Fruit fly (Drosophila melanogaster) whole organism, embryonic: ENCODE data around the gene tmod.

Experiments
- Adf1 ChIP-seq: fragments of 200-800 bp; sonication (Bioruptor generic); IDR thresholded peaks from 2 replicates; pipeline ENCODE4 v1.3.6; 2022; ENCODE audit warnings: missing biosample characterization, missing genetic modification characterization
- CG10543 ChIP-seq: fragments of 200-800 bp; sonication (Bioruptor generic); optimal IDR thresholded peaks from 3 replicates; lab custom pipeline; 2017; ENCODE audit warnings: missing biosample characterization, mild to moderate bottlenecking, missing genetic modification characterization, moderate library complexity
- CG10565 ChIP-seq: fragments of 200-800 bp; sonication (Bioruptor generic); optimal IDR thresholded peaks from 3 replicates; lab custom pipeline; 2016; ENCODE audit warnings: missing biosample characterization, mild to moderate bottlenecking, missing genetic modification characterization
- CG11093 ChIP-seq: fragments of 200-800 bp; sonication (Bioruptor generic); IDR thresholded peaks from 3 replicates; pipeline ENCODE4 v1.3.6; 2022; ENCODE audit warnings: missing biosample characterization, missing genetic modification characterization
- CG12219 ChIP-seq: fragments of 200-800 bp; sonication (Bioruptor generic); optimal IDR thresholded peaks from 3 replicates; lab custom pipeline; 2018; ENCODE audit warnings: missing biosample characterization, mild to moderate bottlenecking, missing genetic modification characterization
- CG12769 ChIP-seq: fragments of 200-800 bp; sonication (Bioruptor generic); optimal IDR thresholded peaks from 2 replicates; lab custom pipeline; 2019; ENCODE audit warnings: missing biosample characterization, mild to moderate bottlenecking, missing genetic modification characterization, moderate library complexity
- CG13123 ChIP-seq: fragments of 200-800 bp; sonication (Bioruptor generic); optimal IDR thresholded peaks from 2 replicates; lab custom pipeline; 2016; ENCODE audit warnings: missing biosample characterization, missing genetic modification characterization
- CG13296 ChIP-seq: fragments of 200-800 bp; sonication (Bioruptor generic); optimal IDR thresholded peaks from 3 replicates; lab custom pipeline; 2018; ENCODE audit warnings: missing biosample characterization, mild to moderate bottlenecking, missing genetic modification characterization
- CG14014 ChIP-seq: fragments of 200-800 bp; sonication (Bioruptor generic); IDR thresholded peaks from 2 replicates; pipeline ENCODE4 v1.3.6; 2022; ENCODE audit warnings: missing biosample characterization, missing genetic modification characterization
- CG16815 ChIP-seq: fragments of 200-800 bp; sonication (Bioruptor generic); optimal IDR thresholded peaks from 3 replicates; lab custom pipeline; 2017; ENCODE audit warnings: missing biosample characterization, mild to moderate bottlenecking, missing genetic modification characterization
- CG17361 ChIP-seq: fragments of 200-800 bp; sonication (Bioruptor generic); IDR thresholded peaks from 3 replicates; pipeline ENCODE4 v1.3.6; 2022; ENCODE audit warnings: missing biosample characterization, missing genetic modification characterization
- CG18599 ChIP-seq: fragments of 200-800 bp; sonication (Bioruptor generic); optimal IDR thresholded peaks from 3 replicates; lab custom pipeline; 2017; ENCODE audit warnings: missing biosample characterization, missing genetic modification characterization, mild to moderate bottlenecking, moderate library complexity, missing genetic modification reagents
- CG2678 ChIP-seq: fragments of 200-800 bp; sonication (Bioruptor generic); optimal IDR thresholded peaks from 3 replicates; lab custom pipeline; 2019; ENCODE audit warnings: missing biosample characterization, mild to moderate bottlenecking, missing genetic modification characterization, moderate library complexity
- CG3065 ChIP-seq: fragments of 200-800 bp; sonication (Bioruptor generic); optimal IDR thresholded peaks from 2 replicates; lab custom pipeline; 2016; ENCODE audit warnings: missing biosample characterization, missing genetic modification characterization
- CG32772 ChIP-seq: fragments of 200-800 bp; sonication (Bioruptor generic); IDR thresholded peaks from 2 replicates; pipeline ENCODE4 v1.3.6; 2022; ENCODE audit warnings: missing biosample characterization, missing genetic modification characterization
- CG3281 ChIP-seq: fragments of 200-800 bp; sonication (Bioruptor generic); optimal IDR thresholded peaks from 3 replicates; lab custom pipeline; 2017; ENCODE audit warnings: missing biosample characterization, mild to moderate bottlenecking, missing genetic modification characterization
- CG33213 ChIP-seq: fragments of 200-800 bp; sonication (Bioruptor generic); optimal IDR thresholded peaks from 3 replicates; lab custom pipeline; 2016; ENCODE audit warnings: missing biosample characterization, missing genetic modification characterization
- CG3726 ChIP-seq: fragments of 200-800 bp; sonication (Bioruptor generic); IDR thresholded peaks from 3 replicates; pipeline ENCODE4, ENCODE4 v1.3.6; 2022; ENCODE audit warnings: missing biosample characterization, missing genetic modification characterization
- CG4282 ChIP-seq: fragments of 200-800 bp; sonication (Bioruptor generic); optimal IDR thresholded peaks from 2 replicates; lab custom pipeline; 2016; ENCODE audit warnings: missing biosample characterization, missing genetic modification characterization
- CG4424 ChIP-seq: fragments of 200-800 bp; sonication (Bioruptor generic); optimal IDR thresholded peaks from 3 replicates; lab custom pipeline; 2016; ENCODE audit warnings: missing biosample characterization, missing genetic modification characterization
- CG5953 ChIP-seq: fragments of 200-800 bp; sonication (Bioruptor generic); IDR thresholded peaks from 2 replicates; pipeline ENCODE4 v1.3.6; 2022; ENCODE audit warnings: missing biosample characterization, missing genetic modification characterization
- CG6765 ChIP-seq: fragments of 200-800 bp; sonication (Bioruptor generic); optimal IDR thresholded peaks from 3 replicates; lab custom pipeline; 2017; ENCODE audit warnings: missing biosample characterization, mild to moderate bottlenecking, missing genetic modification characterization
- CG7357 ChIP-seq: fragments of 200-800 bp; sonication (Bioruptor generic); IDR thresholded peaks from 3 replicates; pipeline ENCODE4 v1.3.6; 2022; ENCODE audit warnings: missing biosample characterization, missing genetic modification characterization
- CG7745 ChIP-seq: fragments of 200-800 bp; sonication (Bioruptor generic); optimal IDR thresholded peaks from 2 replicates; lab custom pipeline; 2018; ENCODE audit warnings: missing biosample characterization, mild to moderate bottlenecking, missing genetic modification characterization, moderate library complexity
- CG8290 ChIP-seq, 3 experiments: fragments of 200-800 bp; sonication (Bioruptor generic); optimal IDR thresholded peaks; 2 replicates each; lab custom pipeline; 2016 to 2019; ENCODE audit warnings: missing biosample characterization in 3 of 3, missing genetic modification characterization in 3 of 3, mild to moderate bottlenecking in 2 of 3, moderate library complexity in 1 of 3
- CG8924 ChIP-seq: fragments of 200-800 bp; optimal IDR thresholded peaks from 3 replicates; lab custom pipeline; 2019; ENCODE audit warnings: missing biosample characterization, mild to moderate bottlenecking, missing genetic modification characterization, moderate library complexity
- CG9817 ChIP-seq: fragments of 200-800 bp; sonication (Bioruptor generic); optimal IDR thresholded peaks from 2 replicates; lab custom pipeline; 2018; ENCODE audit warnings: missing biosample characterization, mild to moderate bottlenecking, missing genetic modification characterization, moderate library complexity
- Camta ChIP-seq: fragments of 200-800 bp; sonication (Bioruptor generic); optimal IDR thresholded peaks from 2 replicates; lab custom pipeline; 2016; ENCODE audit warnings: missing biosample characterization, missing genetic modification characterization
- Chrac-16 ChIP-seq: fragments of 200-800 bp; sonication (Bioruptor generic); optimal IDR thresholded peaks from 3 replicates; lab custom pipeline; 2016; ENCODE audit warnings: missing biosample characterization, missing genetic modification characterization
- D ChIP-seq, 2 experiments: fragments of 200-800 bp in 1 of 2; fragments of >200 bp in 1 of 2; sonication (Bioruptor generic) in 1 of 2; optimal IDR thresholded peaks; 2 replicates in 1 of 2; 3 replicates in 1 of 2; lab custom pipeline; 2017; ENCODE audit warnings: mild to moderate bottlenecking in 1 of 2, missing biosample characterization in 1 of 2, missing genetic modification characterization in 1 of 2, missing genetic modification reagents in 1 of 2
- Dad ChIP-seq: fragments of 200-800 bp; sonication (Bioruptor generic); optimal IDR thresholded peaks from 3 replicates; lab custom pipeline; 2016; ENCODE audit warnings: missing biosample characterization, missing genetic modification characterization
- Dp ChIP-seq: fragments of 200-800 bp; sonication (Bioruptor generic); optimal IDR thresholded peaks from 2 replicates; lab custom pipeline; 2018; ENCODE audit warnings: missing biosample characterization, mild to moderate bottlenecking, missing genetic modification characterization, moderate library complexity
- Jarid2 ChIP-seq: fragments of 200-800 bp; sonication (Bioruptor generic); optimal IDR thresholded peaks from 3 replicates; lab custom pipeline; 2017; ENCODE audit warnings: mild to moderate bottlenecking, missing biosample characterization, missing genetic modification reagents, missing genetic modification characterization
- Meics ChIP-seq: fragments of 200-800 bp; sonication (Bioruptor generic); optimal IDR thresholded peaks from 2 replicates; lab custom pipeline; 2017; ENCODE audit warnings: missing biosample characterization, mild to moderate bottlenecking, missing genetic modification characterization
- Ravus ChIP-seq: fragments of 200-800 bp; sonication (Bioruptor generic); IDR thresholded peaks from 2 replicates; pipeline ENCODE4 v1.3.6; 2022; ENCODE audit warnings: missing biosample characterization, missing genetic modification characterization
- Tbp ChIP-seq: fragments of >200 bp; optimal IDR thresholded peaks from 2 replicates; lab custom pipeline; 2018; ENCODE audit warnings: missing biosample characterization, missing genetic modification characterization
- bsh ChIP-seq, 2 experiments: fragments of 200-800 bp; sonication (Bioruptor generic); optimal IDR thresholded peaks; 2 replicates each; lab custom pipeline; 2017 to 2018; ENCODE audit warnings: mild to moderate bottlenecking in 2 of 2, missing biosample characterization in 2 of 2, missing genetic modification characterization in 2 of 2, moderate library complexity in 1 of 2
- gcm ChIP-seq: fragments of 200-800 bp; sonication (Bioruptor generic); optimal IDR thresholded peaks from 2 replicates; lab custom pipeline; 2019; ENCODE audit warnings: missing biosample characterization, mild to moderate bottlenecking, missing genetic modification characterization, moderate library complexity
- hbn ChIP-seq: fragments of 200-800 bp; sonication (Bioruptor generic); IDR thresholded peaks from 2 replicates; pipeline ENCODE4 v1.3.6; 2022; ENCODE audit warnings: missing biosample characterization, missing genetic modification characterization; ENCODE audit not compliant: partially characterized antibody
- lab ChIP-seq: fragments of 200-800 bp; sonication (Bioruptor generic); optimal IDR thresholded peaks from 3 replicates; lab custom pipeline; 2017; ENCODE audit warnings: missing biosample characterization, missing genetic modification characterization, mild to moderate bottlenecking, moderate library complexity, missing genetic modification reagents
- lola ChIP-seq, 3 experiments: fragments of >200 bp in 2 of 3; fragments of 200-800 bp in 1 of 3; sonication (Bioruptor generic) in 1 of 3; optimal IDR thresholded peaks; 2 replicates each; lab custom pipeline; 2017 to 2019; ENCODE audit warnings: missing biosample characterization in 3 of 3, missing genetic modification characterization in 3 of 3, mild to moderate bottlenecking in 1 of 3, moderate library complexity in 1 of 3
- lov ChIP-seq, 2 experiments: fragments of 200-800 bp in 1 of 2; fragments of >200 bp in 1 of 2; sonication (Bioruptor generic) in 1 of 2; IDR thresholded peaks in 1 of 2; optimal IDR thresholded peaks in 1 of 2; 2 replicates in 1 of 2; 3 replicates in 1 of 2; pipeline versions ENCODE4 v1.3.6 to Lab custom; 2017 to 2022; ENCODE audit warnings: missing biosample characterization in 1 of 2, missing genetic modification characterization in 1 of 2
- mam ChIP-seq: fragments of 200-800 bp; sonication (Bioruptor generic); optimal IDR thresholded peaks from 3 replicates; lab custom pipeline; 2016; ENCODE audit warnings: missing biosample characterization, missing genetic modification characterization
- nerfin-1 ChIP-seq: fragments of 200-800 bp; sonication (Bioruptor generic); optimal IDR thresholded peaks from 3 replicates; lab custom pipeline; 2019; ENCODE audit warnings: missing biosample characterization, mild to moderate bottlenecking, missing genetic modification characterization, moderate library complexity
- psq ChIP-seq: fragments of 200-800 bp; sonication (Bioruptor generic); optimal IDR thresholded peaks from 2 replicates; lab custom pipeline; 2017; ENCODE audit warnings: missing biosample characterization, missing genetic modification characterization
- schlank ChIP-seq: fragments of 200-800 bp; sonication (Bioruptor generic); optimal IDR thresholded peaks from 2 replicates; lab custom pipeline; 2018; ENCODE audit warnings: missing biosample characterization, mild to moderate bottlenecking, missing genetic modification characterization
- sd ChIP-seq: fragments of 200-800 bp; sonication (Bioruptor generic); optimal IDR thresholded peaks from 3 replicates; lab custom pipeline; 2018; ENCODE audit warnings: missing biosample characterization, mild to moderate bottlenecking, missing genetic modification characterization, moderate library complexity
- sim ChIP-seq: fragments of 200-800 bp; sonication (Bioruptor generic); IDR thresholded peaks from 2 replicates; pipeline ENCODE4 v1.3.6; 2022; ENCODE audit warnings: missing biosample characterization, missing genetic modification characterization
- sima ChIP-seq: fragments of 200-800 bp; sonication (Bioruptor generic); optimal IDR thresholded peaks from 2 replicates; lab custom pipeline; 2016; ENCODE audit warnings: missing biosample characterization, missing genetic modification characterization

The tmod gene

DNA sequence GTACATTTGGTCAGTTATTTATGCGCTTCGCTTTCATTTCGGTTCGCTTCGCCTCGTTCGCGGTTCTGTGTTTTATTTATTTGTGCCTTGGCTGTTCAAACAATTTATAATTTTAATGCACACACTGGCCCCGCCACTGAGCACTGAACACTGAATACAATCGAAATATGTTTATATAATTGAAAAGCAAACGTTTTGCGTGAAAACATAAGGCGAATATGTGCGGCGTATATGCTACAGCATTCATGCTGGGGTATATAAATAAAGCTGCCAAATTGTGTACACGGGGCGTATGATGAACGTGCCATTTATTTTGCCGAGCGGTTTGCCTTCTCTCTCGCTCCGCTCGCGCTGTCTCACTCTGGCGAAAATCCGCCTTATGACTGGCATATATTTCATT is 4.5 kb downstream of the tmod start (continued):
- TF ChIP-seq CG17361 (GFP tag; lab: Robert Waterston, UW) (no peak), gcm (no peak), CG16815 (GFP tag; lab: Kevin White, UChicago) (no peak), psq (no peak), Camta (GFP tag; lab: Kevin White, UChicago) (no peak), CG12769 (tag; lab: Kevin White, UChicago) (peak; percentile 19), CG3281 (peak; percentile 38), lab (GFP tag; lab: Kevin White, UChicago) (peak; percentile 25), CG5953 (GFP tag; lab: Robert Waterston, UW) (no peak), CG3726 (GFP tag; lab: Robert Waterston, UW) (no peak), nerfin-1 (no peak), sim (GFP tag; lab: Robert Waterston, UW) (no peak), CG4282 (GFP tag; lab: Kevin White, UChicago) (no peak), CG2678 (tag; lab: Kevin White, UChicago) (peak; percentile 26), CG8924 (tag; lab: Kevin White, UChicago) (no peak), mam (GFP tag; lab: Kevin White, UChicago) (no peak), CG32772 (GFP tag; lab: Robert Waterston, UW) (no peak), CG9817 (tag; lab: Kevin White, UChicago) (no peak), CG13296 (no peak), sima (GFP tag; lab: Kevin White, UChicago) (no peak), Meics (GFP tag; lab: Kevin White, UChicago) (peak; percentile 21), CG6765 (GFP tag; lab: Kevin White, UChicago) (peak; percentile 49), Jarid2 (no peak), Tbp (GFP tag; lab: Kevin White, UChicago) (no peak), CG12219 (GFP tag; lab: Kevin White, UChicago) (no peak), lov (optimal IDR thresholded peaks at IDR 0.05; lab: Kevin White, UChicago) (no peak), lov (GFP tag; IDR thresholded peaks at IDR 0.05; lab: Robert Waterston, UW) (no peak), schlank (tag; lab: Kevin White, UChicago) (peak; percentile 24), CG18599 (GFP tag; lab: Kevin White, UChicago) (peak; percentile 57), CG4424 (GFP tag; lab: Kevin White, UChicago) (no peak), Ravus (GFP tag; lab: Robert Waterston, UW) (no peak), D (optimal IDR thresholded peaks at IDR 0.05; lab: Kevin White, UChicago) (no peak), D (GFP tag; optimal IDR thresholded peaks at IDR 0.05; lab: Kevin White, UChicago) (no peak), CG14014 (no peak), Chrac-16 (GFP tag; lab: Kevin White, UChicago) (no peak), CG33213 (GFP tag; lab: Kevin White, UChicago) (no peak), hbn (GFP tag; lab: Robert Waterston, UW) (no peak), CG8290 (GFP tag; optimal IDR thresholded peaks at IDR 0.05; lab: Kevin White, UChicago) (no peak), CG8290 (tag; optimal IDR thresholded peaks at IDR 0.05; lab: Kevin White, UChicago) (peak in 1 of 2 experiments; percentile 23), CG7745 (no peak), CG10543 (peak; percentile 63), Dp (GFP tag; lab: Kevin White, UChicago) (no peak), sd (tag; lab: Kevin White, UChicago) (peak; percentile 36), Dad (no peak), Adf1 (GFP tag; lab: Robert Waterston, UW) (no peak), CG7357 (no peak), CG3065 (GFP tag; lab: Kevin White, UChicago) (no peak), CG10565 (GFP tag; lab: Kevin White, UChicago) (no peak), lola (GFP tag; optimal IDR thresholded peaks at IDR 0.05; lab: Kevin White, UChicago) (no peak), CG13123 (GFP tag; lab: Kevin White, UChicago) (no peak), CG11093 (GFP tag; lab: Robert Waterston, UW) (no peak), bsh (GFP tag; optimal IDR thresholded peaks at IDR 0.05; lab: Kevin White, UChicago) (no peak)
